Fruit fly (Drosophila melanogaster) S2 (cell line): ENCODE results near the gene Lcp65Ac.

Source experiments
- CG8478 ChIP-seq: fragments of >200 bp; optimal IDR thresholded peaks from 2 replicates; lab custom pipeline; 2018
- CTCF ChIP-seq, 2 experiments: fragments of >200 bp; optimal IDR thresholded peaks; 2 replicates each; lab custom pipeline; 2018

DNA sequence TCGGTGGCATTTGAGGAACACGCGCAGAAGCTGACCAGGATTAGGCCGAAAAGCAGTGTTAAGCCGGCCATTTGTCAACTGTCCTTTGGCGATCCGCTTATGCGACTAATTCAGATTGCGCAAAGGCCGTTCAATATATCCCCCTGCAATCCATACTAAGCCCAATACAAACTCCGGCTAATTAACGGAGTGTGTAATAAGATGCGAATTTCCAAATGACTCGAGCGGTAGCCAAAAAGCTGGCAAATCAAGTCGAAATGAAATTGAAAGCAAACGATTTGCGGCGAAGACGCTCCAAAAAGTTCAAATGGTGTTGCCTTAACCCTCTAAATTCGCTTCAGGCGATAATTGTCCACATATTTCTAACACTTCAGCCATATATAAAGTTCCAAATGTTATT lies 2.3 kb upstream of the Lcp65Ac start, which contains the start of gene Cpr65Aw:
- TF ChIP-seq CTCF (optimal IDR thresholded peaks at IDR 0.05; lab: Kevin White, UChicago) = no peak
- no peak for TF ChIP-seq CG8478 (lab: Kevin White, UChicago)
